Fruit fly (Drosophila melanogaster) whole organism, embryonic: ENCODE data around the gene Alp9.

Experiments
- Asciz ChIP-seq: fragments of 200-800 bp; sonication (Bioruptor generic); optimal IDR thresholded peaks from 2 replicates; lab custom pipeline; 2017; ENCODE audit warnings: missing biosample characterization, mild to moderate bottlenecking, missing genetic modification characterization, missing genetic modification reagents
- Atf6 ChIP-seq: fragments of 200-800 bp; sonication (Bioruptor generic); IDR thresholded peaks from 2 replicates; pipeline ENCODE4 v1.3.6; 2022; ENCODE audit warnings: missing biosample characterization, missing genetic modification characterization
- Blimp-1 ChIP-seq: fragments of 200-800 bp; sonication (Bioruptor generic); optimal IDR thresholded peaks from 3 replicates; lab custom pipeline; 2018; ENCODE audit warnings: missing biosample characterization, missing genetic modification characterization, mild to moderate bottlenecking, moderate library complexity, missing genetic modification reagents
- Bteb2 ChIP-seq: fragments of 200-800 bp; sonication (Bioruptor generic); optimal IDR thresholded peaks from 2 replicates; lab custom pipeline; 2016; ENCODE audit warnings: missing biosample characterization, missing genetic modification characterization
- CG10267 ChIP-seq: fragments of 200-800 bp; sonication (Bioruptor generic); optimal IDR thresholded peaks from 2 replicates; lab custom pipeline; 2018; ENCODE audit warnings: missing biosample characterization, mild to moderate bottlenecking, missing genetic modification characterization, moderate library complexity
- CG10462 ChIP-seq: fragments of 200-800 bp; sonication (Bioruptor generic); optimal IDR thresholded peaks from 2 replicates; lab custom pipeline; 2016; ENCODE audit warnings: missing biosample characterization, missing genetic modification characterization
- CG12769 ChIP-seq: fragments of 200-800 bp; sonication (Bioruptor generic); optimal IDR thresholded peaks from 2 replicates; lab custom pipeline; 2019; ENCODE audit warnings: missing biosample characterization, mild to moderate bottlenecking, missing genetic modification characterization, moderate library complexity
- CG14710 ChIP-seq: fragments of 200-800 bp; sonication (Bioruptor generic); optimal IDR thresholded peaks from 3 replicates; lab custom pipeline; 2019; ENCODE audit warnings: missing biosample characterization, mild to moderate bottlenecking, missing genetic modification characterization, moderate library complexity
- CG16815 ChIP-seq: fragments of 200-800 bp; sonication (Bioruptor generic); optimal IDR thresholded peaks from 3 replicates; lab custom pipeline; 2017; ENCODE audit warnings: missing biosample characterization, mild to moderate bottlenecking, missing genetic modification characterization
- CG17328 ChIP-seq: fragments of 200-800 bp; sonication (Bioruptor generic); IDR thresholded peaks from 2 replicates; pipeline ENCODE4 v1.3.6; 2022; ENCODE audit warnings: missing biosample characterization, missing genetic modification characterization
- CG2202 ChIP-seq: fragments of 200-800 bp; sonication (Bioruptor generic); optimal IDR thresholded peaks from 2 replicates; lab custom pipeline; 2018; ENCODE audit warnings: missing biosample characterization, mild to moderate bottlenecking, missing genetic modification characterization
- CG32532 ChIP-seq: fragments of 200-800 bp; sonication (Bioruptor generic); IDR thresholded peaks from 2 replicates; pipeline ENCODE4 v1.3.6; 2022; ENCODE audit warnings: missing biosample characterization, missing genetic modification characterization
- CG33557 ChIP-seq: fragments of 200-800 bp; sonication (Bioruptor generic); optimal IDR thresholded peaks from 2 replicates; lab custom pipeline; 2019; ENCODE audit warnings: missing biosample characterization, mild to moderate bottlenecking, missing genetic modification characterization, moderate library complexity
- CG4424 ChIP-seq: fragments of 200-800 bp; sonication (Bioruptor generic); optimal IDR thresholded peaks from 3 replicates; lab custom pipeline; 2016; ENCODE audit warnings: missing biosample characterization, missing genetic modification characterization
- CG5245 ChIP-seq: fragments of 200-800 bp; sonication (Bioruptor generic); optimal IDR thresholded peaks from 3 replicates; lab custom pipeline; 2016; ENCODE audit warnings: missing biosample characterization, missing genetic modification characterization
- CG6765 ChIP-seq: fragments of 200-800 bp; sonication (Bioruptor generic); optimal IDR thresholded peaks from 3 replicates; lab custom pipeline; 2017; ENCODE audit warnings: missing biosample characterization, mild to moderate bottlenecking, missing genetic modification characterization
- CG7372 ChIP-seq: fragments of 200-800 bp; sonication (Bioruptor generic); IDR thresholded peaks from 2 replicates; pipeline ENCODE4 v1.3.6; 2022; ENCODE audit warnings: missing biosample characterization, missing genetic modification characterization
- CG7839 ChIP-seq: fragments of 200-800 bp; sonication (Bioruptor generic); optimal IDR thresholded peaks from 3 replicates; lab custom pipeline; 2018; ENCODE audit warnings: missing biosample characterization, mild to moderate bottlenecking, missing genetic modification characterization, moderate library complexity
- CG8765 ChIP-seq: fragments of 200-800 bp; sonication (Bioruptor generic); IDR thresholded peaks from 2 replicates; pipeline ENCODE4 v1.3.6; 2022; ENCODE audit warnings: missing biosample characterization, missing genetic modification characterization
- CoRest ChIP-seq: fragments of 200-800 bp; sonication (Bioruptor generic); optimal IDR thresholded peaks from 3 replicates; lab custom pipeline; 2018; ENCODE audit warnings: missing biosample characterization, mild to moderate bottlenecking, missing genetic modification characterization, moderate library complexity
- Dfd ChIP-seq, 2 experiments: fragments of >200 bp; optimal IDR thresholded peaks; 2 replicates each; lab custom pipeline; 2017; ENCODE audit warnings: missing biosample characterization in 2 of 2, missing genetic modification characterization in 2 of 2
- Ets65A ChIP-seq: fragments of 200-800 bp; sonication (Bioruptor generic); peaks from one replicate; lab custom pipeline; 2016; ENCODE audit warnings: missing biosample characterization, missing genetic modification characterization
- MBD-R2 ChIP-seq: fragments of 200-800 bp; sonication (Bioruptor generic); IDR thresholded peaks from 2 replicates; pipeline ENCODE4 v1.3.6; 2022; ENCODE audit warnings: missing biosample characterization, missing genetic modification characterization
- Max ChIP-seq: fragments of 200-800 bp; sonication (Bioruptor generic); optimal IDR thresholded peaks from 2 replicates; lab custom pipeline; 2016; ENCODE audit warnings: missing biosample characterization, mild to moderate bottlenecking, missing genetic modification characterization
- NFAT ChIP-seq: fragments of 200-800 bp; sonication (Bioruptor generic); IDR thresholded peaks from 2 replicates; pipeline ENCODE4 v1.3.6; 2022; ENCODE audit warnings: missing biosample characterization, missing genetic modification characterization
- NK7.1 ChIP-seq: fragments of 200-800 bp; sonication (Bioruptor generic); optimal IDR thresholded peaks from 3 replicates; lab custom pipeline; 2016; ENCODE audit warnings: missing biosample characterization, missing genetic modification characterization
- Trl ChIP-seq, 3 experiments: fragments of >200 bp in 2 of 3; fragments of 200-800 bp in 1 of 3; sonication (Bioruptor generic) in 1 of 3; optimal IDR thresholded peaks; 2 replicates in 1 of 3; 3 replicates in 2 of 3; lab custom pipeline; 2016 to 2017; ENCODE audit warnings: missing biosample characterization in 1 of 3, missing genetic modification characterization in 1 of 3
- Xrp1 ChIP-seq: fragments of 200-800 bp; sonication (Bioruptor generic); IDR thresholded peaks from 2 replicates; pipeline ENCODE4 v1.3.6; 2022; ENCODE audit warnings: missing biosample characterization, missing genetic modification characterization
- bab2 ChIP-seq: fragments of 200-800 bp; sonication (Bioruptor generic); optimal IDR thresholded peaks from 2 replicates; lab custom pipeline; 2016; ENCODE audit warnings: missing biosample characterization, missing genetic modification characterization
- ci ChIP-seq: fragments of 200-800 bp; sonication (Bioruptor generic); IDR thresholded peaks from 3 replicates; pipeline ENCODE4 v1.3.6; 2022; ENCODE audit warnings: missing biosample characterization, missing genetic modification characterization
- crc ChIP-seq: fragments of 200-800 bp; sonication (Bioruptor generic); optimal IDR thresholded peaks from 2 replicates; lab custom pipeline; 2016; ENCODE audit warnings: missing biosample characterization, missing genetic modification characterization
- dysf ChIP-seq: fragments of 200-800 bp; sonication (Bioruptor generic); IDR thresholded peaks from 3 replicates; pipeline ENCODE4 v1.3.6; 2022; ENCODE audit warnings: missing biosample characterization, missing genetic modification characterization
- ems ChIP-seq: fragments of 200-800 bp; sonication (Bioruptor generic); optimal IDR thresholded peaks from 3 replicates; lab custom pipeline; 2016; ENCODE audit warnings: missing biosample characterization, missing genetic modification characterization
- fd96Cb ChIP-seq: fragments of 200-800 bp; sonication (Bioruptor generic); optimal IDR thresholded peaks from 2 replicates; lab custom pipeline; 2018; ENCODE audit warnings: missing biosample characterization, mild to moderate bottlenecking, missing genetic modification characterization, moderate library complexity
- gce ChIP-seq: fragments of 200-800 bp; sonication (Bioruptor generic); IDR thresholded peaks from 3 replicates; pipeline ENCODE4 v1.3.6; 2022; ENCODE audit warnings: missing biosample characterization, missing genetic modification characterization
- gfzf ChIP-seq: fragments of 200-800 bp; sonication (Bioruptor generic); optimal IDR thresholded peaks from 2 replicates; lab custom pipeline; 2016; ENCODE audit warnings: missing biosample characterization, mild to moderate bottlenecking, missing genetic modification characterization, moderate library complexity
- kni ChIP-seq: fragments of 200-800 bp; sonication (Bioruptor generic); optimal IDR thresholded peaks from 3 replicates; lab custom pipeline; 2017; ENCODE audit warnings: mild to moderate bottlenecking, missing biosample characterization, missing genetic modification reagents, missing genetic modification characterization
- lov ChIP-seq, 2 experiments: fragments of 200-800 bp in 1 of 2; fragments of >200 bp in 1 of 2; sonication (Bioruptor generic) in 1 of 2; IDR thresholded peaks in 1 of 2; optimal IDR thresholded peaks in 1 of 2; 2 replicates in 1 of 2; 3 replicates in 1 of 2; pipeline versions ENCODE4 v1.3.6 to Lab custom; 2017 to 2022; ENCODE audit warnings: missing biosample characterization in 1 of 2, missing genetic modification characterization in 1 of 2
- nerfin-1 ChIP-seq: fragments of 200-800 bp; sonication (Bioruptor generic); optimal IDR thresholded peaks from 3 replicates; lab custom pipeline; 2019; ENCODE audit warnings: missing biosample characterization, mild to moderate bottlenecking, missing genetic modification characterization, moderate library complexity
- pros ChIP-seq: fragments of 200-800 bp; sonication (Bioruptor generic); optimal IDR thresholded peaks from 3 replicates; lab custom pipeline; 2019; ENCODE audit warnings: missing biosample characterization, mild to moderate bottlenecking, missing genetic modification characterization, moderate library complexity
- row ChIP-seq: fragments of 200-800 bp; sonication (Bioruptor generic); IDR thresholded peaks from 3 replicates; pipeline ENCODE4 v1.3.6; 2022; ENCODE audit warnings: missing biosample characterization, missing genetic modification characterization
- scrt ChIP-seq: fragments of 200-800 bp; sonication (Bioruptor generic); optimal IDR thresholded peaks from 2 replicates; lab custom pipeline; 2018; ENCODE audit warnings: missing biosample characterization, mild to moderate bottlenecking, missing genetic modification characterization, moderate library complexity
- sens ChIP-seq: fragments of 200-800 bp; sonication (Bioruptor generic); peaks from one replicate; lab custom pipeline; 2016; ENCODE audit warnings: missing biosample characterization, missing genetic modification characterization
- slbo ChIP-seq: fragments of 200-800 bp; sonication (Bioruptor generic); IDR thresholded peaks from 2 replicates; pipeline ENCODE4 v1.3.6; 2022; ENCODE audit warnings: missing biosample characterization, missing genetic modification characterization
- sna ChIP-seq: fragments of 200-800 bp; sonication (Bioruptor generic); IDR thresholded peaks from 2 replicates; pipeline ENCODE4 v1.3.6; 2022; ENCODE audit warnings: missing biosample characterization, missing genetic modification characterization; ENCODE audit not compliant: partially characterized antibody
- sob ChIP-seq: fragments of 200-800 bp; sonication (Bioruptor generic); IDR thresholded peaks from 2 replicates; pipeline ENCODE4 v1.3.6; 2022; ENCODE audit warnings: missing biosample characterization, missing genetic modification characterization
- unpg ChIP-seq: fragments of 200-800 bp; sonication (Bioruptor generic); optimal IDR thresholded peaks from 3 replicates; lab custom pipeline; 2018; ENCODE audit warnings: missing biosample characterization, mild to moderate bottlenecking, missing genetic modification characterization, moderate library complexity

Alp9 gene

dm6 chr3L:5608128-5608527 is 12.8 kb downstream of the Alp9 start, which contains the start of gene Eaf6 (continued):
- TF ChIP-seq unpg (peak; percentile 8), CG10267 (tag; lab: Kevin White, UChicago) (peak; percentile 40)

- TF ChIP-seq CG32532 (GFP tag; lab: Robert Waterston, UW) (no peak), kni (GFP tag; lab: Kevin White, UChicago) (peak; percentile 44), Trl (optimal IDR thresholded peaks at IDR 0.05; lab: Kevin White, UChicago) (peak in 1 of 2 experiments; percentile 27), Trl (GFP tag; optimal IDR thresholded peaks at IDR 0.05; lab: Kevin White, UChicago) (no peak), Blimp-1 (GFP tag; lab: Kevin White, UChicago) (peak; percentile 99), CG16815 (no peak), CG33557 (peak; percentile 4), lov (optimal IDR thresholded peaks at IDR 0.05; lab: Kevin White, UChicago) (no peak), lov (GFP tag; IDR thresholded peaks at IDR 0.05; lab: Robert Waterston, UW) (0 out of 3 replicates have a peak, but pooled peaks have one; percentile 29), CG6765 (GFP tag; lab: Kevin White, UChicago) (no peak), pros (GFP tag; lab: Kevin White, UChicago) (no peak), Ets65A (GFP tag; lab: Kevin White, UChicago) (peak; percentile 82), crc (GFP tag; lab: Kevin White, UChicago) (no peak), CG7372 (GFP tag; lab: Robert Waterston, UW) (peak; percentile 76)
Measured at dm6 chr3L:5608786-5609370, 13.5 kb downstream of the Alp9 start.

DNA sequence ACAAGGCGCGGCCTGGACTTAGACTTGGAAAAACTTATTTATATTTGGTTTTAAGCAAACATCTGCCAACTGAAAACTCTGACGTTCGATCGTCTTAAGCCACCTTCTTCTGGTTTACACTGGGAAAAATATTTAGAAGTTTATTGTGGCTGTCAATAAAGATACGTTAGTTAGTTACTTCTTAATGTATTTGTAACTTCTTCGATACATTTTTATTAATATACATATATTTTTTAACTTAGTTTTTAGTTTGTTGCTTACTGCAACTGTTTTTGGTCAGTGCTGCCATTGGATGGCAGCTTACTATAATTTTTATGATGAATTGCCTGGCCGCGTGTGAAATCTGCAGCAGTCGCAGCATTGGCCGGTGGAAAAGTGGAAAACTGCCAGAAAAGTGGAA is 14.2 kb downstream of the Alp9 start:
- TF ChIP-seq slbo (GFP tag; lab: Robert Waterston, UW) = no peak
- no peak for TF ChIP-seq CG5245 (GFP tag; lab: Kevin White, UChicago)
- no peak for TF ChIP-seq gfzf
- TF ChIP-seq ems (GFP tag; lab: Kevin White, UChicago) = no peak
- peak; percentile 6 for TF ChIP-seq fd96Cb (tag; lab: Kevin White, UChicago)
- TF ChIP-seq CG10462 (GFP tag; lab: Kevin White, UChicago) = no peak
- peak; percentile 41; the same call in 1 of the 2 replicates for TF ChIP-seq CG17328 (GFP tag; lab: Robert Waterston, UW)
- TF ChIP-seq NK7.1 (GFP tag; lab: Kevin White, UChicago) = no peak
- TF ChIP-seq MBD-R2 (GFP tag; lab: Robert Waterston, UW) = no peak
- TF ChIP-seq CG4424 (GFP tag; lab: Kevin White, UChicago) = peak; percentile 4
- TF ChIP-seq Max (GFP tag; lab: Kevin White, UChicago) = no peak
- TF ChIP-seq row (GFP tag; lab: Robert Waterston, UW) = 0 out of 3 replicates have a peak, but pooled peaks have one; percentile 9
- TF ChIP-seq bab2 (GFP tag; lab: Kevin White, UChicago) = no peak
- no peak for TF ChIP-seq sob (GFP tag; lab: Robert Waterston, UW)
- no peak for TF ChIP-seq gce (GFP tag; lab: Robert Waterston, UW)
- no peak for TF ChIP-seq CG12769 (tag; lab: Kevin White, UChicago)
- no peak for TF ChIP-seq NFAT
- TF ChIP-seq CG8765 = no peak
- TF ChIP-seq Dfd (GFP tag; optimal IDR thresholded peaks at IDR 0.05; lab: Kevin White, UChicago) = no peak
- no peak for TF ChIP-seq nerfin-1
- no peak for TF ChIP-seq sna
- peak; percentile 46 for TF ChIP-seq CG7839
- TF ChIP-seq Bteb2 (GFP tag; lab: Kevin White, UChicago) = no peak
- no peak for TF ChIP-seq scrt (GFP tag; lab: Kevin White, UChicago)
- peak; percentile 5 for TF ChIP-seq Asciz (GFP tag; lab: Kevin White, UChicago)
- TF ChIP-seq sens (GFP tag; lab: Kevin White, UChicago) = peak; percentile 49
- TF ChIP-seq Atf6 (GFP tag; lab: Robert Waterston, UW) = no peak
- TF ChIP-seq CoRest (tag; lab: Kevin White, UChicago) = peak; percentile 8
- no peak for TF ChIP-seq CG2202 (tag; lab: Kevin White, UChicago)
- peak; percentile 58; the same call in 1 of the 2 replicates for TF ChIP-seq Xrp1 (GFP tag; lab: Robert Waterston, UW)
- no peak for TF ChIP-seq dysf (GFP tag; lab: Robert Waterston, UW)
- peak; percentile 32; the same call in 1 of the 3 replicates for TF ChIP-seq ci
- TF ChIP-seq CG14710 (tag; lab: Kevin White, UChicago) = peak; percentile 10
